Worm (Caenorhabditis elegans) whole organism, L4/young adult: ENCODE results near the gene C10G8.2.

Experiments used
- W03F9.2 ChIP-seq: fragments of 150-350 bp; optimal IDR thresholded peaks from 2 replicates; lab custom pipeline; 2014; ENCODE audit warnings: missing biosample characterization, missing genetic modification characterization
- dao-5 ChIP-seq: sonication (generic microtip); optimal IDR thresholded peaks from 2 replicates; lab custom pipeline; 2016; ENCODE audit warnings: missing genotype, missing genetic modification characterization, moderate library complexity, missing compliant biosample characterization
- him-1 ChIP-seq: sonication (generic microtip); optimal IDR thresholded peaks from 2 replicates; lab custom pipeline; 2016; ENCODE audit warnings: missing genotype, missing genetic modification reagents, missing genetic modification characterization, missing compliant biosample characterization

- TF ChIP-seq him-1 (tag; lab: Kevin White, UChicago) (no peak), dao-5 (tag; lab: Kevin White, UChicago) (no peak), W03F9.2 (tag; lab: Kevin White, UChicago) (no peak)
Measured at ce11 chrV:5272619-5273074, 41.6 kb upstream of the C10G8.2 start.
